Fruit fly (Drosophila melanogaster) whole organism, embryonic: ENCODE measurements around the gene CG42514.
A peak's percentile ranks its signal among the peaks of the same experiment; 100 is the strongest.

Experiments used
- ATbp ChIP-seq: fragments of 200-800 bp; sonication (Bioruptor generic); optimal IDR thresholded peaks from 2 replicates; lab custom pipeline; 2017; ENCODE audit warnings: missing biosample characterization, mild to moderate bottlenecking, missing genetic modification characterization, missing genetic modification reagents
- Antp ChIP-seq: fragments of 200-800 bp; sonication (Bioruptor generic); optimal IDR thresholded peaks from 3 replicates; lab custom pipeline; 2016; ENCODE audit warnings: missing biosample characterization, missing genetic modification characterization
- Atf3 ChIP-seq: fragments of 200-800 bp; sonication (Bioruptor generic); optimal IDR thresholded peaks from 3 replicates; lab custom pipeline; 2016; ENCODE audit warnings: missing biosample characterization, missing genetic modification characterization
- CG1024 ChIP-seq: fragments of 200-800 bp; sonication (Bioruptor generic); IDR thresholded peaks from 2 replicates; pipeline ENCODE4 v1.3.6; 2022; ENCODE audit warnings: missing biosample characterization, missing genetic modification characterization
- CG10267 ChIP-seq: fragments of 200-800 bp; sonication (Bioruptor generic); optimal IDR thresholded peaks from 2 replicates; lab custom pipeline; 2018; ENCODE audit warnings: missing biosample characterization, mild to moderate bottlenecking, missing genetic modification characterization, moderate library complexity
- CG10979 ChIP-seq: fragments of 200-800 bp; sonication (Bioruptor generic); optimal IDR thresholded peaks from 2 replicates; lab custom pipeline; 2018; ENCODE audit warnings: missing biosample characterization, mild to moderate bottlenecking, missing genetic modification characterization, moderate library complexity
- CG11085 ChIP-seq: fragments of 200-800 bp; sonication (Bioruptor generic); IDR thresholded peaks from 2 replicates; pipeline ENCODE4 v1.3.6; 2022; ENCODE audit warnings: missing biosample characterization, missing genetic modification characterization
- CG11560 ChIP-seq: fragments of 200-800 bp; sonication (Bioruptor generic); IDR thresholded peaks from 3 replicates; pipeline ENCODE4 v1.3.6; 2022; ENCODE audit warnings: missing biosample characterization, missing genetic modification characterization
- CG12744 ChIP-seq: fragments of 200-800 bp; sonication (Bioruptor generic); optimal IDR thresholded peaks from 2 replicates; lab custom pipeline; 2016; ENCODE audit warnings: missing biosample characterization, missing genetic modification characterization
- CG12942 ChIP-seq: fragments of 200-800 bp; sonication (Bioruptor generic); optimal IDR thresholded peaks from 3 replicates; lab custom pipeline; 2016; ENCODE audit warnings: missing biosample characterization, missing genetic modification characterization
- CG14710 ChIP-seq: fragments of 200-800 bp; sonication (Bioruptor generic); optimal IDR thresholded peaks from 3 replicates; lab custom pipeline; 2019; ENCODE audit warnings: missing biosample characterization, mild to moderate bottlenecking, missing genetic modification characterization, moderate library complexity
- CG15011 ChIP-seq: fragments of 200-800 bp; sonication (Bioruptor generic); optimal IDR thresholded peaks from 3 replicates; lab custom pipeline; 2018; ENCODE audit warnings: missing biosample characterization, mild to moderate bottlenecking, missing genetic modification characterization
- CG17328 ChIP-seq: fragments of 200-800 bp; sonication (Bioruptor generic); IDR thresholded peaks from 2 replicates; pipeline ENCODE4 v1.3.6; 2022; ENCODE audit warnings: missing biosample characterization, missing genetic modification characterization
- CG17359 ChIP-seq: fragments of 200-800 bp; sonication (Bioruptor generic); optimal IDR thresholded peaks from 3 replicates; lab custom pipeline; 2018; ENCODE audit warnings: missing biosample characterization, mild to moderate bottlenecking, missing genetic modification characterization, moderate library complexity
- CG17912 ChIP-seq: fragments of 200-800 bp; sonication (Bioruptor generic); optimal IDR thresholded peaks from 2 replicates; lab custom pipeline; 2018; ENCODE audit warnings: missing biosample characterization, mild to moderate bottlenecking, missing genetic modification characterization
- CG1832 ChIP-seq: fragments of 200-800 bp; sonication (Bioruptor generic); optimal IDR thresholded peaks from 2 replicates; lab custom pipeline; 2017; ENCODE audit warnings: missing biosample characterization, mild to moderate bottlenecking, missing genetic modification characterization, inconsistent platforms
- CG18476 ChIP-seq: fragments of 200-800 bp; sonication (Bioruptor generic); optimal IDR thresholded peaks from 2 replicates; lab custom pipeline; 2016; ENCODE audit warnings: missing biosample characterization, mild to moderate bottlenecking, missing genetic modification characterization
- CG31365 ChIP-seq: fragments of 200-800 bp; sonication (Bioruptor generic); optimal IDR thresholded peaks from 2 replicates; lab custom pipeline; 2018; ENCODE audit warnings: missing biosample characterization, mild to moderate bottlenecking, missing genetic modification characterization
- CG4820 ChIP-seq: fragments of 200-800 bp; sonication (Bioruptor generic); optimal IDR thresholded peaks from 3 replicates; lab custom pipeline; 2016; ENCODE audit warnings: missing biosample characterization, missing genetic modification characterization
- CG4854 ChIP-seq: fragments of 200-800 bp; sonication (Bioruptor generic); optimal IDR thresholded peaks from 2 replicates; lab custom pipeline; 2016; ENCODE audit warnings: missing biosample characterization, missing genetic modification characterization, inconsistent platforms
- CG5245 ChIP-seq: fragments of 200-800 bp; sonication (Bioruptor generic); optimal IDR thresholded peaks from 3 replicates; lab custom pipeline; 2016; ENCODE audit warnings: missing biosample characterization, missing genetic modification characterization
- CG7271 ChIP-seq: fragments of 200-800 bp; sonication (Bioruptor generic); optimal IDR thresholded peaks from 2 replicates; lab custom pipeline; 2018; ENCODE audit warnings: missing biosample characterization, mild to moderate bottlenecking, missing genetic modification characterization, moderate library complexity
- CG7357 ChIP-seq: fragments of 200-800 bp; sonication (Bioruptor generic); IDR thresholded peaks from 3 replicates; pipeline ENCODE4 v1.3.6; 2022; ENCODE audit warnings: missing biosample characterization, missing genetic modification characterization
- CHES-1-like ChIP-seq: fragments of 200-800 bp; sonication (Bioruptor generic); optimal IDR thresholded peaks from 2 replicates; lab custom pipeline; 2016; ENCODE audit warnings: missing biosample characterization, missing genetic modification characterization
- D ChIP-seq, 2 experiments: fragments of 200-800 bp in 1 of 2; fragments of >200 bp in 1 of 2; sonication (Bioruptor generic) in 1 of 2; optimal IDR thresholded peaks; 2 replicates in 1 of 2; 3 replicates in 1 of 2; lab custom pipeline; 2017; ENCODE audit warnings: mild to moderate bottlenecking in 1 of 2, missing biosample characterization in 1 of 2, missing genetic modification characterization in 1 of 2, missing genetic modification reagents in 1 of 2
- Dfd ChIP-seq, 2 experiments: fragments of >200 bp; optimal IDR thresholded peaks; 2 replicates each; lab custom pipeline; 2017; ENCODE audit warnings: missing biosample characterization in 2 of 2, missing genetic modification characterization in 2 of 2
- Drgx ChIP-seq: fragments of 200-800 bp; sonication (Bioruptor generic); IDR thresholded peaks from 2 replicates; pipeline ENCODE4 v1.3.6; 2022; ENCODE audit warnings: missing biosample characterization, missing genetic modification characterization
- ERR ChIP-seq: fragments of 200-800 bp; sonication (Bioruptor generic); optimal IDR thresholded peaks from 2 replicates; lab custom pipeline; 2016; ENCODE audit warnings: missing biosample characterization, missing genetic modification characterization
- Fer3 ChIP-seq: fragments of 200-800 bp; sonication (Bioruptor generic); optimal IDR thresholded peaks from 2 replicates; lab custom pipeline; 2018; ENCODE audit warnings: missing biosample characterization, mild to moderate bottlenecking, missing genetic modification characterization, moderate library complexity
- HHEX ChIP-seq: fragments of 200-800 bp; sonication (Bioruptor generic); optimal IDR thresholded peaks from 3 replicates; lab custom pipeline; 2017; ENCODE audit warnings: missing biosample characterization, mild to moderate bottlenecking, missing genetic modification characterization, missing genetic modification reagents
- MBD-R2 ChIP-seq: fragments of 200-800 bp; sonication (Bioruptor generic); IDR thresholded peaks from 2 replicates; pipeline ENCODE4 v1.3.6; 2022; ENCODE audit warnings: missing biosample characterization, missing genetic modification characterization
- Nf-YC ChIP-seq: fragments of 200-800 bp; optimal IDR thresholded peaks from 3 replicates; lab custom pipeline; 2019; ENCODE audit warnings: missing biosample characterization, mild to moderate bottlenecking, missing genetic modification characterization, moderate library complexity
- PHDP ChIP-seq: fragments of 200-800 bp; sonication (Bioruptor generic); optimal IDR thresholded peaks from 3 replicates; lab custom pipeline; 2018; ENCODE audit warnings: missing biosample characterization, mild to moderate bottlenecking, missing genetic modification characterization, moderate library complexity
- ac ChIP-seq: fragments of 200-800 bp; sonication (Bioruptor generic); optimal IDR thresholded peaks from 3 replicates; lab custom pipeline; 2017; ENCODE audit warnings: missing biosample characterization, mild to moderate bottlenecking, missing genetic modification characterization
- ash1 ChIP-seq: fragments of 200-800 bp; sonication (Bioruptor generic); optimal IDR thresholded peaks from 2 replicates; lab custom pipeline; 2018; ENCODE audit warnings: missing biosample characterization, mild to moderate bottlenecking, missing genetic modification characterization
- bab2 ChIP-seq: fragments of 200-800 bp; sonication (Bioruptor generic); optimal IDR thresholded peaks from 2 replicates; lab custom pipeline; 2016; ENCODE audit warnings: missing biosample characterization, missing genetic modification characterization
- cad ChIP-seq: fragments of >200 bp; optimal IDR thresholded peaks from 2 replicates; lab custom pipeline; 2017; ENCODE audit warnings: missing biosample characterization, missing genetic modification characterization
- chinmo ChIP-seq: fragments of 200-800 bp; sonication (Bioruptor generic); IDR thresholded peaks from 4 replicates; pipeline ENCODE4 v1.3.6; 2022; ENCODE audit warnings: missing biosample characterization, missing genetic modification characterization; ENCODE audit not compliant: partially characterized antibody
- dimm ChIP-seq: fragments of 200-800 bp; sonication (Bioruptor generic); IDR thresholded peaks from 2 replicates; pipeline ENCODE4 v1.3.6; 2022; ENCODE audit warnings: missing biosample characterization, missing genetic modification characterization
- dmrt99B ChIP-seq: fragments of 200-800 bp; sonication (Bioruptor generic); optimal IDR thresholded peaks from 2 replicates; lab custom pipeline; 2018; ENCODE audit warnings: missing biosample characterization, mild to moderate bottlenecking, missing genetic modification characterization, moderate library complexity
- gem ChIP-seq: fragments of 200-800 bp; sonication (Bioruptor generic); optimal IDR thresholded peaks from 2 replicates; lab custom pipeline; 2019; ENCODE audit warnings: missing biosample characterization, mild to moderate bottlenecking, missing genetic modification characterization, moderate library complexity
- h ChIP-seq: fragments of >200 bp; optimal IDR thresholded peaks from 2 replicates; lab custom pipeline; 2017
- lab ChIP-seq: fragments of 200-800 bp; sonication (Bioruptor generic); optimal IDR thresholded peaks from 3 replicates; lab custom pipeline; 2017; ENCODE audit warnings: missing biosample characterization, missing genetic modification characterization, mild to moderate bottlenecking, moderate library complexity, missing genetic modification reagents
- luna ChIP-seq: fragments of 200-800 bp; sonication (Bioruptor generic); optimal IDR thresholded peaks from 2 replicates; lab custom pipeline; 2016; ENCODE audit warnings: missing biosample characterization, missing genetic modification characterization
- phol ChIP-seq: fragments of 200-800 bp; sonication (Bioruptor generic); optimal IDR thresholded peaks from 3 replicates; lab custom pipeline; 2018; ENCODE audit warnings: missing biosample characterization, mild to moderate bottlenecking, missing genetic modification characterization, moderate library complexity
- pnt ChIP-seq: fragments of 200-800 bp; sonication (Bioruptor generic); optimal IDR thresholded peaks from 3 replicates; lab custom pipeline; 2016; ENCODE audit warnings: missing biosample characterization, missing genetic modification characterization
- pzg ChIP-seq: fragments of 200-800 bp; sonication (Bioruptor generic); optimal IDR thresholded peaks from 3 replicates; lab custom pipeline; 2018; ENCODE audit warnings: missing biosample characterization, mild to moderate bottlenecking, missing genetic modification characterization, moderate library complexity
- ro ChIP-seq: fragments of 200-800 bp; sonication (Bioruptor generic); IDR thresholded peaks from 2 replicates; pipeline ENCODE4 v1.3.6; 2022; ENCODE audit warnings: missing biosample characterization, missing genetic modification characterization
- shn ChIP-seq: fragments of 200-800 bp; sonication (Bioruptor generic); optimal IDR thresholded peaks from 3 replicates; lab custom pipeline; 2016; ENCODE audit warnings: missing biosample characterization, missing genetic modification characterization
- slou ChIP-seq: fragments of 200-800 bp; sonication (Bioruptor generic); optimal IDR thresholded peaks from 3 replicates; lab custom pipeline; 2016; ENCODE audit warnings: missing biosample characterization, missing genetic modification characterization
- wdn ChIP-seq: fragments of 200-800 bp; sonication (Bioruptor generic); IDR thresholded peaks from 2 replicates; pipeline ENCODE4 v1.3.6; 2022; ENCODE audit warnings: missing biosample characterization, missing genetic modification characterization
- wek ChIP-seq: fragments of 200-800 bp; sonication (Bioruptor generic); optimal IDR thresholded peaks from 3 replicates; lab custom pipeline; 2018; ENCODE audit warnings: missing biosample characterization, mild to moderate bottlenecking, missing genetic modification characterization, moderate library complexity

Gene CG42514

DNA sequence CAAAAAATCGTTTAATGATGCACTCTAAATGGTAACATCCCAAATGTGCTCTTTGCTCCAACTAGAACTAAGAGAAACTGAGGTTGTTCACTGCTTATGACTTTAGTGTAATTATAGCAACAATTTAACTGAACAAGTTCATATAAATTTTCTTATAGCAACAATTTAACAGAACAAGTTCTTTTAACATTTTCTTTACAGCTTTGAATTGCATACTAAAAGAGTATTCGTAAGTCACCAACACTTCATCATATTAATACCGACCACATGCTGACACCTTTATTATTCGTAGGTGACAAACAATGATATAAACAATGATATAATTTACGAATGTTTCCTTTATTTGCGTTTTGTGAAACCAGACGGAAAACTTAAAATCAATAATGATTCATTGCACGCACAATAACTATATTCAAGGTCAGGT is 1.4 kb downstream of the CG42514 start (continued):
- peak; percentile 16 for TF ChIP-seq CG10979 (tag; lab: Kevin White, UChicago)
- no peak for TF ChIP-seq ERR
- TF ChIP-seq luna (GFP tag; lab: Kevin White, UChicago) = no peak
- TF ChIP-seq ro (GFP tag; lab: Robert Waterston, UW) = no peak
- no peak for TF ChIP-seq pnt (GFP tag; lab: Kevin White, UChicago)
- TF ChIP-seq dimm (GFP tag; lab: Robert Waterston, UW) = no peak
- TF ChIP-seq cad = no peak
- no peak for TF ChIP-seq pzg (GFP tag; lab: Kevin White, UChicago)
- TF ChIP-seq CG11560 (tag; lab: Robert Waterston, UW) = no peak
- TF ChIP-seq PHDP (tag; lab: Kevin White, UChicago) = peak; percentile 23
- TF ChIP-seq phol (tag; lab: Kevin White, UChicago) = peak; percentile 36
- peak; percentile 25 for TF ChIP-seq dmrt99B (tag; lab: Kevin White, UChicago)
- no peak for TF ChIP-seq Dfd (GFP tag; optimal IDR thresholded peaks at IDR 0.05; lab: Kevin White, UChicago)
- no peak for TF ChIP-seq Drgx (GFP tag; lab: Robert Waterston, UW)
- TF ChIP-seq h (lab: Kevin White, UChicago) = no peak
- no peak for TF ChIP-seq CG14710 (tag; lab: Kevin White, UChicago)
- TF ChIP-seq Antp = no peak
- no peak for TF ChIP-seq CG5245 (GFP tag; lab: Kevin White, UChicago)
- peak; percentile 20 for TF ChIP-seq Nf-YC (tag; lab: Kevin White, UChicago)
- no peak for TF ChIP-seq CG10267 (tag; lab: Kevin White, UChicago)
- TF ChIP-seq ac (GFP tag; lab: Kevin White, UChicago) = no peak
- TF ChIP-seq CG7271 (tag; lab: Kevin White, UChicago) = no peak
- no peak for TF ChIP-seq CG17912
- TF ChIP-seq CG1024 (GFP tag; lab: Robert Waterston, UW) = no peak
- no peak for TF ChIP-seq CG1832
- no peak for TF ChIP-seq ash1 (GFP tag; lab: Kevin White, UChicago)
- TF ChIP-seq bab2 (GFP tag; lab: Kevin White, UChicago) = peak; percentile 18
- TF ChIP-seq Fer3 = no peak
- no peak for TF ChIP-seq CG12942 (GFP tag; lab: Kevin White, UChicago)
- TF ChIP-seq CG7357 (GFP tag; lab: Robert Waterston, UW) = no peak
- TF ChIP-seq gem (tag; lab: Kevin White, UChicago) = peak; percentile 50
- TF ChIP-seq wdn = no peak
- peak; percentile 2 for TF ChIP-seq HHEX (GFP tag; lab: Kevin White, UChicago)
- TF ChIP-seq CG12744 (GFP tag; lab: Kevin White, UChicago) = no peak
- peak; percentile 7 for TF ChIP-seq lab (GFP tag; lab: Kevin White, UChicago)
- TF ChIP-seq CG15011 (GFP tag; lab: Kevin White, UChicago) = no peak
- peak; percentile 0 for TF ChIP-seq shn (GFP tag; lab: Kevin White, UChicago)
- no peak for TF ChIP-seq CG31365 (tag; lab: Kevin White, UChicago)
- no peak for TF ChIP-seq slou
- no peak for TF ChIP-seq CG4820 (GFP tag; lab: Kevin White, UChicago)
- no peak for TF ChIP-seq CG17328
- TF ChIP-seq CG4854 (GFP tag; lab: Kevin White, UChicago) = no peak
- TF ChIP-seq wek = peak; percentile 31
- TF ChIP-seq D (optimal IDR thresholded peaks at IDR 0.05; lab: Kevin White, UChicago) = no peak
- no peak for TF ChIP-seq D (GFP tag; optimal IDR thresholded peaks at IDR 0.05; lab: Kevin White, UChicago)
- no peak for TF ChIP-seq CG11085 (GFP tag; lab: Robert Waterston, UW)
- peak; percentile 6 for TF ChIP-seq CHES-1-like
- no peak for TF ChIP-seq MBD-R2
- TF ChIP-seq CG18476 (GFP tag; lab: Kevin White, UChicago) = no peak
- TF ChIP-seq chinmo (GFP tag; lab: Robert Waterston, UW) = no peak
- TF ChIP-seq CG17359 = peak; percentile 26
- no peak for TF ChIP-seq Atf3
- TF ChIP-seq ATbp (GFP tag; lab: Kevin White, UChicago) = peak; percentile 53
